Worm (Caenorhabditis elegans) whole organism, L3 larva: ENCODE data around the gene clec-194.
"Not testable (repeated sequence)": the region's sequence is repeated elsewhere in the genome, so short reads cannot be mapped to it uniquely, and the experiment has no call there.

ENCODE experiments used
- R02D3.7 ChIP-seq: fragments of 150-350 bp; optimal IDR thresholded peaks from 2 replicates; lab custom pipeline; 2014; ENCODE audit warnings: missing biosample characterization, missing genetic modification characterization
- ZK546.5 ChIP-seq: sonication (generic microtip); optimal IDR thresholded peaks from 2 replicates; lab custom pipeline; 2017; ENCODE audit warnings: missing biosample characterization, missing genetic modification characterization
- aly-2 ChIP-seq: fragments of 150-350 bp; optimal IDR thresholded peaks from 2 replicates; lab custom pipeline; 2014; ENCODE audit warnings: missing biosample characterization, missing genetic modification characterization
- ama-1 ChIP-seq: fragments of 150-350 bp; optimal IDR thresholded peaks from 2 replicates; lab custom pipeline; 2018
- ceh-16 ChIP-seq: sonication (generic microtip); optimal IDR thresholded peaks from 2 replicates; lab custom pipeline; 2017; ENCODE audit warnings: missing biosample characterization, missing genetic modification characterization
- ceh-82 ChIP-seq: fragments of 150-350 bp; optimal IDR thresholded peaks from 2 replicates; lab custom pipeline; 2014; ENCODE audit warnings: missing biosample characterization, missing genetic modification characterization
- ceh-9 ChIP-seq: sonication (generic microtip); optimal IDR thresholded peaks from 2 replicates; lab custom pipeline; 2018; ENCODE audit warnings: missing biosample characterization, missing genetic modification characterization
- daf-12 ChIP-seq: fragments of 150-350 bp; optimal IDR thresholded peaks from 2 replicates; lab custom pipeline; 2014; ENCODE audit warnings: missing biosample characterization, missing genetic modification reagents, missing genetic modification characterization
- egl-27 ChIP-seq: sonication (generic microtip); optimal IDR thresholded peaks from 4 replicates; lab custom pipeline; 2017; ENCODE audit warnings: missing biosample characterization, missing genetic modification reagents, missing genetic modification characterization
- egl-5 ChIP-seq: fragments of 150-350 bp; optimal IDR thresholded peaks from 2 replicates; lab custom pipeline; 2017; ENCODE audit warnings: missing biosample characterization, missing genetic modification reagents, missing genetic modification characterization, inconsistent platforms
- elt-1 ChIP-seq: fragments of 150-350 bp; optimal IDR thresholded peaks from 2 replicates; lab custom pipeline; 2014; ENCODE audit warnings: missing biosample characterization, missing genetic modification characterization
- elt-2 ChIP-seq: sonication (generic microtip); optimal IDR thresholded peaks from 2 replicates; lab custom pipeline; 2016; ENCODE audit warnings: missing genetic modification reagents, mild to moderate bottlenecking, missing genetic modification characterization, missing compliant biosample characterization
- elt-3 ChIP-seq, 3 experiments: fragments of 150-350 bp in 1 of 3; sonication (generic microtip) in 2 of 3; optimal IDR thresholded peaks; 2 replicates in 2 of 3; 4 replicates in 1 of 3; lab custom pipeline; 2014 to 2017; ENCODE audit warnings: missing biosample characterization in 3 of 3, missing genetic modification characterization in 3 of 3
- fkh-10 ChIP-seq: sonication (generic microtip); optimal IDR thresholded peaks from 2 replicates; lab custom pipeline; 2017; ENCODE audit warnings: missing biosample characterization, missing genetic modification reagents, missing genetic modification characterization
- lin-15B ChIP-seq: fragments of 150-350 bp; optimal IDR thresholded peaks from 2 replicates; lab custom pipeline; 2014; ENCODE audit warnings: missing biosample characterization, missing genetic modification characterization
- lin-39 ChIP-seq: fragments of 150-350 bp; optimal IDR thresholded peaks from 2 replicates; lab custom pipeline; 2018; ENCODE audit warnings: missing biosample characterization, missing genetic modification reagents, missing genetic modification characterization
- lsy-12 ChIP-seq: sonication (generic microtip); optimal IDR thresholded peaks from 2 replicates; lab custom pipeline; 2016; ENCODE audit warnings: mild to moderate bottlenecking, missing genetic modification characterization, missing compliant biosample characterization
- mml-1 ChIP-seq: fragments of 150-350 bp; sonication (generic microtip); optimal IDR thresholded peaks from 3 replicates; lab custom pipeline; 2014; ENCODE audit warnings: missing biosample characterization, missing genetic modification characterization
- nfya-1 ChIP-seq: sonication (generic microtip); optimal IDR thresholded peaks from 2 replicates; lab custom pipeline; 2017; ENCODE audit warnings: missing genetic modification characterization, mild to moderate bottlenecking, missing compliant biosample characterization, antibody characterized with exemption, moderate library complexity; ENCODE audit not compliant: insufficient read depth
- nhr-11 ChIP-seq: fragments of 150-350 bp; optimal IDR thresholded peaks from 2 replicates; lab custom pipeline; 2014; ENCODE audit warnings: missing biosample characterization, missing genetic modification characterization
- nhr-12 ChIP-seq: fragments of 150-350 bp; optimal IDR thresholded peaks from 2 replicates; lab custom pipeline; 2014; ENCODE audit warnings: missing biosample characterization, missing genetic modification characterization
- nhr-237 ChIP-seq: fragments of 150-350 bp; optimal IDR thresholded peaks from 2 replicates; lab custom pipeline; 2014; ENCODE audit warnings: missing biosample characterization, missing genetic modification characterization
- nhr-25 ChIP-seq: sonication (generic microtip); optimal IDR thresholded peaks from 2 replicates; lab custom pipeline; 2017; ENCODE audit warnings: missing biosample characterization, missing genetic modification characterization
- nhr-28 ChIP-seq: fragments of 150-350 bp; optimal IDR thresholded peaks from 2 replicates; lab custom pipeline; 2014; ENCODE audit warnings: missing biosample characterization, missing genetic modification characterization
- nhr-43 ChIP-seq: sonication (generic microtip); optimal IDR thresholded peaks from 2 replicates; lab custom pipeline; 2016; ENCODE audit warnings: mild to moderate bottlenecking, missing genetic modification characterization, missing compliant biosample characterization; ENCODE audit not compliant: poor library complexity, severe bottlenecking
- nhr-77 ChIP-seq: fragments of 150-350 bp; optimal IDR thresholded peaks from 2 replicates; lab custom pipeline; 2014; ENCODE audit warnings: missing biosample characterization, missing genetic modification characterization
- pha-4 ChIP-seq: fragments of 150-350 bp; optimal IDR thresholded peaks from 2 replicates; lab custom pipeline; 2014; ENCODE audit warnings: missing biosample characterization, missing genetic modification reagents, missing genetic modification characterization
- pqm-1 ChIP-seq: fragments of 150-350 bp; optimal IDR thresholded peaks from 2 replicates; lab custom pipeline; 2017; ENCODE audit warnings: missing biosample characterization, missing genetic modification characterization, inconsistent platforms
- sea-2 ChIP-seq: fragments of 150-350 bp; sonication (generic microtip); optimal IDR thresholded peaks from 4 replicates; lab custom pipeline; 2014; ENCODE audit warnings: missing biosample characterization, missing genetic modification reagents, missing genetic modification characterization
- snpc-4 ChIP-seq: fragments of 150-350 bp; optimal IDR thresholded peaks from 2 replicates; lab custom pipeline; 2014; ENCODE audit warnings: missing biosample characterization, missing genetic modification characterization
- tbx-2 ChIP-seq: sonication (generic microtip); optimal IDR thresholded peaks from 2 replicates; lab custom pipeline; 2016; ENCODE audit warnings: mild to moderate bottlenecking, missing genetic modification characterization, missing compliant biosample characterization
- unc-62 ChIP-seq: fragments of 150-350 bp; sonication (generic microtip); optimal IDR thresholded peaks from 4 replicates; lab custom pipeline; 2014; ENCODE audit warnings: missing biosample characterization, missing genetic modification reagents, missing genetic modification characterization
- ztf-11 ChIP-seq: fragments of 150-350 bp; optimal IDR thresholded peaks from 2 replicates; lab custom pipeline; 2014; ENCODE audit warnings: missing biosample characterization, missing genetic modification characterization
- ztf-4 ChIP-seq: fragments of 150-350 bp; optimal IDR thresholded peaks from 2 replicates; lab custom pipeline; 2014; ENCODE audit warnings: missing biosample characterization, missing genetic modification characterization

The clec-194 gene

ce11 chrIV:16829896-16830295, 1.6 kb upstream of the clec-194 start, which contains the start of gene Y116A8A.7:
Gene Y116A8A.7 (plus strand): TSS chrIV:16830196.
- no peak for TF ChIP-seq ZK546.5 (tag; lab: Kevin White, UChicago)
- TF ChIP-seq lin-15B (tag; lab: Kevin White, UChicago) = no peak
- no peak for TF ChIP-seq nhr-11 (tag; lab: Kevin White, UChicago)
- TF ChIP-seq egl-27 (tag; lab: Kevin White, UChicago) = no peak
- no peak for TF ChIP-seq aly-2 (tag; lab: Kevin White, UChicago)
- TF ChIP-seq lsy-12 (tag; lab: Kevin White, UChicago) = no peak
- no peak for TF ChIP-seq ceh-9 (tag; lab: Kevin White, UChicago)
- no peak for TF ChIP-seq unc-62 (GFP tag; lab: Kevin White, UChicago)

- not testable (repeated sequence) for TF ChIP-seq lin-15B (tag; lab: Kevin White, UChicago); elt-3 (tag; optimal IDR thresholded peaks at IDR 0.05; lab: Kevin White, UChicago); nfya-1 (tag; lab: Kevin White, UChicago)
These were observed 11.4 kb downstream of the clec-194 start, which contains the start of gene Y116A8A.150 for ce11 chrIV:16842873-16843272. Gene Y116A8A.150 (minus strand): TSS chrIV:16842973.

- TF ChIP-seq elt-2 (peak; percentile 35), tbx-2 (tag; lab: Kevin White, UChicago) (peak; percentile 26), R02D3.7 (peak; percentile 25), lin-15B (tag; lab: Kevin White, UChicago) (peak; percentile 27)
These were observed 13.9 kb downstream of the clec-194 start for ce11 chrIV:16845376-16845775.

DNA sequence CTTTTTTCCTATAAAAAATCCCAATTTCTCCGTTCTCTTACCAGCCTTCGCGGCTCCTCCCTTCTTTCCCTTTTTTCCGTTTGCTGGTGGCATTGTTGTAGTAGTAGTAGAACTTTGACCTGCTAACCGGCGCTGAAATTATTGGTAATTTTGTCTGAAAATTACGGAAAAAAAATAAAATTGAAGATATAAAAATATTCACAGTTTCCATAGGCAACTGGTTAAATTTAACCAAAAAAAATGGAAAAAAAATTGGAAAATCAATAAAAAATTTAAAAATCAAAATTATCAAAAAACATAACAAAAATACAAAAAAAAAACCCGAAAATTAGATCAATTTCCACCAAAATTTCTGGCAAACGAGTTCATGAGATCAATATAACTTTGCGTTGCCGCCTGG, 23.3 kb downstream of the clec-194 start, which contains the start of gene map-2:
Gene map-2, minus strand, starts transcription at position 101 of the 400 bp plus-strand sequence.
- TF ChIP-seq ceh-82 = no peak
- no peak for TF ChIP-seq pha-4
- no peak for TF ChIP-seq ceh-16 (tag; lab: Kevin White, UChicago)
- TF ChIP-seq ztf-11 (tag; lab: Kevin White, UChicago) = no peak
- no peak for TF ChIP-seq sea-2
- no peak for TF ChIP-seq nhr-77 (tag; lab: Kevin White, UChicago)
- no peak for TF ChIP-seq pqm-1
- no peak for TF ChIP-seq lin-39 (tag; lab: Kevin White, UChicago)
- no peak for TF ChIP-seq nhr-237 (tag; lab: Kevin White, UChicago)
- no peak for TF ChIP-seq fkh-10
- TF ChIP-seq ceh-9 (tag; lab: Kevin White, UChicago) = no peak
- no peak for TF ChIP-seq elt-3 (tag; optimal IDR thresholded peaks at IDR 0.05; lab: Kevin White, UChicago)
- no peak for TF ChIP-seq tbx-2 (tag; lab: Kevin White, UChicago)
- TF ChIP-seq elt-1 (tag; lab: Kevin White, UChicago) = no peak
- TF ChIP-seq ZK546.5 (tag; lab: Kevin White, UChicago) = no peak

- TF ChIP-seq lin-39 (tag; lab: Kevin White, UChicago) = no peak
- TF ChIP-seq ztf-4 (tag; lab: Kevin White, UChicago) = no peak
- TF ChIP-seq elt-2 = no peak
- no peak for TF ChIP-seq R02D3.7
- TF ChIP-seq elt-3 (tag; optimal IDR thresholded peaks at IDR 0.05; lab: Kevin White, UChicago) = no peak
- TF ChIP-seq fkh-10 = no peak
- no peak for TF ChIP-seq nhr-237 (tag; lab: Kevin White, UChicago)
- no peak for TF ChIP-seq ZK546.5 (tag; lab: Kevin White, UChicago)
- TF ChIP-seq snpc-4 = no peak
- no peak for TF ChIP-seq ama-1 (lab: Kevin White, UChicago)
- TF ChIP-seq aly-2 (tag; lab: Kevin White, UChicago) = no peak
- TF ChIP-seq nhr-25 (tag; lab: Kevin White, UChicago) = no peak
- TF ChIP-seq nhr-43 = no peak
- TF ChIP-seq mml-1 = no peak
- TF ChIP-seq egl-5 (tag; lab: Kevin White, UChicago) = no peak
- TF ChIP-seq nhr-28 (tag; lab: Kevin White, UChicago) = no peak
- no peak for TF ChIP-seq daf-12
- TF ChIP-seq nhr-12 = no peak
- TF ChIP-seq nhr-77 (tag; lab: Kevin White, UChicago) = no peak
These were observed 29.2 kb downstream of the clec-194 start for ce11 chrIV:16860702-16861101.
